Worm (Caenorhabditis elegans): ENCODE data around the gene nhr-119.
A peak's percentile ranks its signal among the peaks of the same experiment; 100 is the strongest.

nhr-119 gene

DNA sequence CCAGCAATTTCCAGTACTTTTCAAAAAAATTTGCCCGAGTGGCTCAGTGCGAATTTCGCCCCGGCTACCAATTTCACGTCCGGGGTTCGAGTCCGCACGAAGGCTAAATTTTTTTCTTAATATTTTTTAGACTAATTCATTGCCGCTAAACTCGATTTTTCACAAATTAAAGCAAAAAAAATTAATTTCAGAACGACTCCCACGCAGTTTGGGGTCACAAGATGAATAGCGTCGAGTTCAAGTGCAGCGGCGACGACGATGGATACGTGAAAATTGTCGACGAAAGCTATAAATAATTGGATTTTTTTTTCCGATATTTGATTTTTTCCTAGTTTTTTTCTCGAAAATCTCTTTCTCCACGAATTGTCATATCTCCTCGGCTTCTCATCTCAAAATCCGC lies 49.1 kb downstream of the nhr-119 start:
- TF ChIP-seq ceh-24 (tag; optimal IDR thresholded peaks at IDR 0.05) (no peak), ceh-18 (tag; optimal IDR thresholded peaks at IDR 0.05) (no peak), ttx-3 (tag; optimal IDR thresholded peaks at IDR 0.05) (no peak), hlh-15 (tag; optimal IDR thresholded peaks at IDR 0.05) (no peak), eyg-1 (tag; optimal IDR thresholded peaks at IDR 0.05) (no peak), ceh-48 (tag; optimal IDR thresholded peaks at IDR 0.05) (no peak), C08G9.2 (tag; optimal IDR thresholded peaks at IDR 0.05) (no peak), fkh-6 (tag; optimal IDR thresholded peaks at IDR 0.05) (no peak), pag-3 (tag; optimal IDR thresholded peaks at IDR 0.05; ENCODE audit: borderline replicate concordance) (no peak)

DNA sequence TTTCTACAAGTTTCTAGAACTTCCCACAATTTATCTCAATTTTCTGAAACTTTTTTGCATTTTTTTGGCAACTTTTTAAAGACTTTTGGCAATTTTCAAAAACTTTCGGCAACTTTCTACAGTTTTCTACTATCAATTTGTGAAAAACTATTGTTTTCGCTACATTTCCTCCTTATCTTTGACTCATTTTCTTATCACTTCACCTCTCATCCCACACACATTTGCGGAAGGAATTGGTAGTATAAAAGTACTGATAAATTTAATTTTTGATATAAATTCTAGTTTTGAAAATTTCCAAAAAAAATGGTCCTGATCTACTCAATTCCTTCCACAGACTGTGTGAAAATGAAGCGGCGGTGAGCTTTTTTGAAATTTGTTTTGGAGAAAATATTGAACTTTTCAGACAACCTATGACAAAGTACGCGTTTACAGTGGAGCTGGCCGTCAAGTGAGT lies 50.8 kb downstream of the nhr-119 start, which contains the start of gene F29A7.4:
Gene F29A7.4, plus strand, starts transcription at position 404 of the 454 bp plus-strand sequence.
- TF ChIP-seq mec-3 (tag; optimal IDR thresholded peaks at IDR 0.05; ENCODE audit: borderline replicate concordance) = no peak
- TF ChIP-seq elt-2 (tag; optimal IDR thresholded peaks at IDR 0.05) = peak; percentile 66

DNA sequence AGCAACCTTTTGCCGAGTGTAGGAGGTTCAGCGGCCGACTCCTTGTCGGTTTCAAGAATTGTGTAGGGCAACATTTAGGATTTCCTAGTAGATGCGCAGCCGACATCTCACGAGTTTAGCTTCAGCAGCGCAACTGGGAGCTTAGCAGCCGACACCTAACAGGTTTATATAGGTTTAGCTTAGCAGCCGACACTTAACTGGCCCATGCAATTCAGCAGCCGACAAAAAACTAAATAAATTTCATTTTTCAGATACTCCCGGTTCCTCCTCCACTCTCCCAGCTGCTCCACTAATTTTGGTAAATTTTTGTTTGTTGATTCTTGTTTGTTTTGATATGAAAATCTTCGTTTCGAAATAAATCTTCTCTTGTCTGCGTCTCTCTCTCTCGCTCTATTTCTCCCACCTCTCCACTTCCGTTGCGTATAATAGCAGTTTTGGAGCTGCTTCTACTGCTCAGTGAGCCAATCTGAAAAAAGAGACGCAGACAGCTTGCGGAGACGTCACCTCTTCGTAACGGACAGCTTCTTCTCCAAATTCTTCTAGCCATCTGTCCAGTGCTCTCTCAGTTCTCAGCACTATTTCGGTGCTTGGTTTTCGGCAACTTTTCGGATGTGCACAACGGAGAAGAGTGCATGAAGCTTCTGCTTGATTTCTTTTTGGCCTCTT lies 52.3 kb downstream of the nhr-119 start:
- peak; percentile 20 for TF ChIP-seq pag-3 (tag; optimal IDR thresholded peaks at IDR 0.05; ENCODE audit: borderline replicate concordance)
- TF ChIP-seq ceh-6 (GFP tag; optimal IDR thresholded peaks at IDR 0.05) = no peak
- TF ChIP-seq dve-1 (tag; optimal IDR thresholded peaks at IDR 0.05) = no peak
- no peak for TF ChIP-seq eyg-1 (tag; optimal IDR thresholded peaks at IDR 0.05)
- TF ChIP-seq dmd-4 (tag; optimal IDR thresholded peaks at IDR 0.05; ENCODE audit: borderline replicate concordance) = no peak
- peak; percentile 53 for TF ChIP-seq tbx-2 (tag; optimal IDR thresholded peaks at IDR 0.05)
- TF ChIP-seq sox-4 (tag; optimal IDR thresholded peaks at IDR 0.05) = no peak
- peak; percentile 82 for TF ChIP-seq ceh-31 (tag; optimal IDR thresholded peaks at IDR 0.05)
- no peak for TF ChIP-seq mec-3 (tag; optimal IDR thresholded peaks at IDR 0.05; ENCODE audit: borderline replicate concordance)
- TF ChIP-seq pha-2 (tag; optimal IDR thresholded peaks at IDR 0.05) = no peak
- no peak for TF ChIP-seq ceh-19 (GFP tag; optimal IDR thresholded peaks at IDR 0.05)
- TF ChIP-seq pqm-1 (tag; optimal IDR thresholded peaks at IDR 0.05) = no peak
- no peak for TF ChIP-seq ztf-16 (tag; optimal IDR thresholded peaks at IDR 0.05)
- TF ChIP-seq Y22D7AL.16 (tag; optimal IDR thresholded peaks at IDR 0.05) = no peak
- no peak for TF ChIP-seq sdc-2 (tag; optimal IDR thresholded peaks at IDR 0.05)
- no peak for TF ChIP-seq ceh-22 (tag; optimal IDR thresholded peaks at IDR 0.05)
- no peak for TF ChIP-seq che-1 (tag; optimal IDR thresholded peaks at IDR 0.05)
- no peak for TF ChIP-seq fkh-10 (GFP tag; optimal IDR thresholded peaks at IDR 0.05)
- no peak for TF ChIP-seq sox-2 (GFP tag; IDR thresholded peaks at IDR 0.05)
- no peak for TF ChIP-seq madf-2 (tag; optimal IDR thresholded peaks at IDR 0.05)
- TF ChIP-seq ceh-18 (tag; optimal IDR thresholded peaks at IDR 0.05) = peak; percentile 41
- TF ChIP-seq ceh-30 (tag; optimal IDR thresholded peaks at IDR 0.05) = no peak
- TF ChIP-seq ttx-3 (tag; optimal IDR thresholded peaks at IDR 0.05) = no peak
- TF ChIP-seq pax-1 (tag; optimal IDR thresholded peaks at IDR 0.05) = no peak
- TF ChIP-seq nfya-1 (tag; optimal IDR thresholded peaks at IDR 0.05) = peak; percentile 44
- peak; percentile 47 for TF ChIP-seq ceh-14 (tag; optimal IDR thresholded peaks at IDR 0.05)
- no peak for TF ChIP-seq ets-4 (tag; optimal IDR thresholded peaks at IDR 0.05)
- TF ChIP-seq lim-6 (tag; optimal IDR thresholded peaks at IDR 0.05) = no peak
- no peak for TF ChIP-seq ceh-9 (tag; optimal IDR thresholded peaks at IDR 0.05)
- no peak for TF ChIP-seq ahr-1 (tag; optimal IDR thresholded peaks at IDR 0.05)
- TF ChIP-seq K09A11.1 (tag; optimal IDR thresholded peaks at IDR 0.05; ENCODE audit: insufficient read depth) = no peak
- TF ChIP-seq unc-42 (tag; optimal IDR thresholded peaks at IDR 0.05) = peak; percentile 71
- no peak for TF ChIP-seq C08G9.2 (tag; optimal IDR thresholded peaks at IDR 0.05)
- TF ChIP-seq nhr-11 (tag; optimal IDR thresholded peaks at IDR 0.05) = no peak
- no peak for TF ChIP-seq nhr-232 (tag; optimal IDR thresholded peaks at IDR 0.05)

Measured in whole organism, late embryonic.